Fruit fly (Drosophila melanogaster): Measurements from ENCODE around the gene CG15317.

CG15317 gene

dm6 chrX:9578696-9579509 lies 22.6 kb upstream of the CG15317 start (continued):
- TF ChIP-seq CG2889 (GFP tag; IDR thresholded peaks at IDR 0.05) (peak; percentile 98), grn (GFP tag; optimal IDR thresholded peaks at IDR 0.05) (peak; percentile 81), en (GFP tag; optimal IDR thresholded peaks at IDR 0.05) (peak; percentile 94), CG10543 (GFP tag; optimal IDR thresholded peaks at IDR 0.05) (peak; percentile 64), nmo (GFP tag; optimal IDR thresholded peaks at IDR 0.05) (peak; percentile 99), Gug (GFP tag; IDR thresholded peaks at IDR 0.05) (peak; percentile 99), exex (tag; optimal IDR thresholded peaks at IDR 0.05) (peak; percentile 65), pho (GFP tag; optimal IDR thresholded peaks at IDR 0.05) (peak; percentile 98), CG4282 (GFP tag; optimal IDR thresholded peaks at IDR 0.05) (peak; percentile 95), D19A (tag; optimal IDR thresholded peaks at IDR 0.05) (peak; percentile 95), btn (GFP tag; optimal IDR thresholded peaks at IDR 0.05) (peak; percentile 97), zen2 (GFP tag; IDR thresholded peaks at IDR 0.05; ENCODE audit: partially characterized antibody) (no peak), Fer3 (tag; optimal IDR thresholded peaks at IDR 0.05) (peak; percentile 97), lov (optimal IDR thresholded peaks at IDR 0.05) (no peak), lov (GFP tag; IDR thresholded peaks at IDR 0.05) (peak; percentile 99), Stat92E (GFP tag; optimal IDR thresholded peaks at IDR 0.05) (peak in 2 of 3 experiments; percentile 21 to 94), CG10209 (GFP tag; optimal IDR thresholded peaks at IDR 0.05) (peak; percentile 98), CG6791 (GFP tag; IDR thresholded peaks at IDR 0.05; ENCODE audit: partially characterized antibody) (no peak), CG9727 (GFP tag; optimal IDR thresholded peaks at IDR 0.05) (peak; percentile 98), sens (GFP tag) (peak; percentile 100), CG8281 (tag; optimal IDR thresholded peaks at IDR 0.05) (peak; percentile 88), tin (GFP tag; optimal IDR thresholded peaks at IDR 0.05) (peak; percentile 99), esg (GFP tag; conservative IDR thresholded peaks at IDR 0.05) (peak; percentile 97), CG42726 (GFP tag; IDR thresholded peaks at IDR 0.05; ENCODE audit: partially characterized antibody) (no peak), aop (GFP tag; IDR thresholded peaks at IDR 0.05) (peak; percentile 98), B-H1 (GFP tag; IDR thresholded peaks at IDR 0.05) (peak; percentile 97), Rfx (GFP tag; IDR thresholded peaks at IDR 0.05) (peak; percentile 99), CG31224 (GFP tag; IDR thresholded peaks at IDR 0.05) (peak; percentile 96), twi (tag; optimal IDR thresholded peaks at IDR 0.05) (peak; percentile 96), Fer1 (GFP tag; optimal IDR thresholded peaks at IDR 0.05) (peak; percentile 94), CG4820 (GFP tag; optimal IDR thresholded peaks at IDR 0.05) (peak; percentile 97), dan (GFP tag; IDR thresholded peaks at IDR 0.05) (peak; percentile 99), Meics (GFP tag; optimal IDR thresholded peaks at IDR 0.05) (peak; percentile 96), lab (GFP tag; optimal IDR thresholded peaks at IDR 0.05) (peak; percentile 99), CG7928 (GFP tag; optimal IDR thresholded peaks at IDR 0.05) (peak; percentile 77), Sox100B (GFP tag; optimal IDR thresholded peaks at IDR 0.05) (peak; percentile 93), CG2120 (GFP tag; optimal IDR thresholded peaks at IDR 0.05) (peak; percentile 99), CG15601 (tag; optimal IDR thresholded peaks at IDR 0.05) (peak; percentile 98), br (optimal IDR thresholded peaks at IDR 0.05) (no peak), CG7963 (GFP tag; IDR thresholded peaks at IDR 0.05; ENCODE audit: partially characterized antibody) (no peak), gcm (GFP tag; optimal IDR thresholded peaks at IDR 0.05) (peak; percentile 97), CG14965 (GFP tag; optimal IDR thresholded peaks at IDR 0.05; ENCODE audit: borderline replicate concordance) (peak; percentile 88), vvl (GFP tag; IDR thresholded peaks at IDR 0.05) (peak; percentile 99), emc (GFP tag; optimal IDR thresholded peaks at IDR 0.05) (peak; percentile 96), tgo (GFP tag; IDR thresholded peaks at IDR 0.05) (peak; percentile 98), YL-1 (GFP tag; optimal IDR thresholded peaks at IDR 0.05) (peak; percentile 72), cg (GFP tag; optimal IDR thresholded peaks at IDR 0.05) (no peak), C15 (GFP tag; IDR thresholded peaks at IDR 0.05) (peak; percentile 96), prd (optimal IDR thresholded peaks at IDR 0.05) (no peak), prd (GFP tag; IDR thresholded peaks at IDR 0.05) (peak; percentile 99)

Data from whole organism, embryonic.